Fruit fly (Drosophila melanogaster) whole organism, wandering third instar larva: ENCODE data around the gene CG9986.

Experiments used
- CG32264 ChIP-seq: fragments of 200-800 bp; sonication (Bioruptor generic); optimal IDR thresholded peaks from 2 replicates; lab custom pipeline; 2016; ENCODE audit warnings: missing biosample characterization, missing genetic modification characterization
- Dif ChIP-seq: fragments of 200-275, 200-300 bp; sonication (Bioruptor generic); optimal IDR thresholded peaks from 2 replicates; lab custom pipeline; 2018; ENCODE audit warnings: missing biosample characterization, missing genetic modification characterization; ENCODE audit not compliant: partially characterized antibody
- GATAd ChIP-seq: sonication (Bioruptor generic); optimal IDR thresholded peaks from 2 replicates; lab custom pipeline; 2016; ENCODE audit warnings: missing biosample characterization, missing genetic modification characterization
- HLH106 ChIP-seq: fragments of 200-800 bp; optimal IDR thresholded peaks from 3 replicates; lab custom pipeline; 2019; ENCODE audit warnings: missing biosample characterization, mild to moderate bottlenecking, missing genetic modification characterization, moderate library complexity
- Hnf4 ChIP-seq: fragments of 200-800 bp; sonication (Bioruptor generic); optimal IDR thresholded peaks from 2 replicates; lab custom pipeline; 2016; ENCODE audit warnings: missing biosample characterization, mild to moderate bottlenecking, missing genetic modification characterization
- Hr83 ChIP-seq: fragments of 200-300 bp; sonication (Bioruptor generic); optimal IDR thresholded peaks from 2 replicates; lab custom pipeline; 2016; ENCODE audit warnings: missing biosample characterization, mild to moderate bottlenecking, missing genetic modification characterization, moderate library complexity; ENCODE audit not compliant: poor library complexity, severe bottlenecking
- Jra ChIP-seq: sonication (Bioruptor generic); optimal IDR thresholded peaks from 2 replicates; lab custom pipeline; 2016; ENCODE audit warnings: missing biosample characterization, missing genetic modification characterization
- N ChIP-seq: fragments of >200 bp; optimal IDR thresholded peaks from 2 replicates; lab custom pipeline; 2018; ENCODE audit warnings: missing biosample characterization, missing external identifiers, missing genetic modification characterization
- OdsH ChIP-seq: fragments of 200-800 bp; sonication (Bioruptor generic); optimal IDR thresholded peaks from 2 replicates; lab custom pipeline; 2016; ENCODE audit warnings: missing biosample characterization, mild to moderate bottlenecking, missing genetic modification characterization
- brk ChIP-seq: fragments of 200-800 bp; sonication (Bioruptor generic); optimal IDR thresholded peaks from 2 replicates; lab custom pipeline; 2016; ENCODE audit warnings: missing biosample characterization, mild to moderate bottlenecking, missing genetic modification characterization
- ey ChIP-seq: fragments of 200-800 bp; sonication (Bioruptor generic); optimal IDR thresholded peaks from 2 replicates; lab custom pipeline; 2016; ENCODE audit warnings: missing biosample characterization, missing genetic modification characterization
- fru ChIP-seq: fragments of 200-800 bp; sonication (Bioruptor generic); optimal IDR thresholded peaks from 3 replicates; lab custom pipeline; 2016; ENCODE audit warnings: missing biosample characterization, mild to moderate bottlenecking, missing genetic modification characterization
- h ChIP-seq: fragments of 200-800 bp; sonication (Bioruptor generic); optimal IDR thresholded peaks from 3 replicates; lab custom pipeline; 2016; ENCODE audit warnings: missing biosample characterization, mild to moderate bottlenecking, missing genetic modification characterization
- rgr ChIP-seq: fragments of 200-800 bp; sonication (Bioruptor generic); optimal IDR thresholded peaks from 3 replicates; lab custom pipeline; 2016; ENCODE audit warnings: missing biosample characterization, mild to moderate bottlenecking, missing genetic modification characterization

The CG9986 gene

DNA sequence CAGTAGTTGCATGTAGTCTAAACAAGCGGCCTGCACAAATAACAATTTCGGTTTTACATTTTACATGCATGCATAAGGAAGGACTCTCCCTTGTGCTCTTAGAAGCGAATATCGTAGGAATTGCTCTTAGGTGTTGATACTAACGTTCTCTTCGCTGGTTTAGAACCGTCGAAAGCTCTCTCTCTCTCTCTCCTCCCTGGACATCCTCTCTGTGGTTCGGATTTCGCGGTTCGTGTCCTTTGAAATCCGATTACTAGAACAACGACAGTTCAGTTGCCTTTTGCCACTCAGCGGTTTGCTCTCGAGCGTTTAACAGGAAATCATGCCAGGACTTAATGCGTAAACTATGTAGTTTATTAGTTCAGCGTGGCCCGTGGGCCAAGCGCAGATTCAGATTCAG is 48.7 kb downstream of the CG9986 start:
- TF ChIP-seq Hr83 (GFP tag; lab: Kevin White, UChicago), result no peak
- no peak for TF ChIP-seq Dif (GFP tag; lab: Kevin White, UChicago)
- no peak for TF ChIP-seq Jra (GFP tag; lab: Kevin White, UChicago)
- no peak for TF ChIP-seq GATAd (GFP tag; lab: Kevin White, UChicago)

DNA sequence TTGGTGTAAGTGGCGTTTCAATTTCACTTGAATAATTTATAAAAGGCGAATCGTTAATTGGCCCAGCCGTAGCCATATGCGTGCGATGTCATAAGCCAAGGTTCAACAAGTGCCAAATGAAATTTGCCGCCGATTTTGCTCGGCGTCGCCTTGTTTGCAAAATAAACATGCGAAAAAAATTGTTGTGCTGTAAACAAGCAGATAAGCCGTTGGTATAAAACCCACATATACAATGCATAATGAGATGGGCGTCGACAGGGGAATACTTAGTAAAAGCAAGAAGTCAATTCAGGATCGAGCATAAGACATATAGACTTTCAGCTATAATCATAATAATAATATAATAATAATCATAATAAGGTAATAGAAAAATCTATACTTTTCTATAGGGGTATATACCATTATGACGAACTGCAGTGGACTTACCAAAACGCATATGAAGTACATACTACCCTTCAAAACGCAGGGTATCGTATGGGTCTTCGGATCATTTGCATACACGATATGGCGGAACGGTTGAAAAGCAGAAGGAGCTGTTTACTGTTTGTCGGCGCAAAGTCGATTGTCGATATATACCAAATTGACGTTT is 50.3 kb downstream of the CG9986 start:
- no peak for TF ChIP-seq Hnf4 (GFP tag; lab: Kevin White, UChicago)
- no peak for TF ChIP-seq brk (GFP tag; lab: Kevin White, UChicago)
- TF ChIP-seq h, result peak; percentile 25
- peak; percentile 16 for TF ChIP-seq rgr (GFP tag; lab: Kevin White, UChicago)
- TF ChIP-seq fru (GFP tag; lab: Kevin White, UChicago), result peak; percentile 15
- TF ChIP-seq HLH106 (tag; lab: Kevin White, UChicago), result peak; percentile 28
- TF ChIP-seq OdsH (GFP tag; lab: Kevin White, UChicago), result peak; percentile 20
- peak; percentile 9 for TF ChIP-seq ey (GFP tag; lab: Kevin White, UChicago)
- TF ChIP-seq N (GFP tag; lab: Kevin White, UChicago), result no peak
- TF ChIP-seq Jra (GFP tag; lab: Kevin White, UChicago), result no peak
- TF ChIP-seq CG32264 (GFP tag; lab: Kevin White, UChicago), result no peak
